Fruit fly (Drosophila melanogaster) whole organism, embryonic: ENCODE results near the gene CG13022.
A peak's percentile ranks its signal among the peaks of the same experiment; 100 is the strongest.

Experiments
- Awh ChIP-seq: fragments of 200-800 bp; sonication (Bioruptor generic); IDR thresholded peaks from 2 replicates; pipeline ENCODE4, ENCODE4 v1.3.6; 2022; ENCODE audit warnings: missing biosample characterization, missing genetic modification characterization
- CG12155 ChIP-seq: fragments of 200-800 bp; sonication (Bioruptor generic); optimal IDR thresholded peaks from 3 replicates; lab custom pipeline; 2016; ENCODE audit warnings: missing biosample characterization, missing genetic modification characterization
- CG12391 ChIP-seq: fragments of 200-800 bp; sonication (Bioruptor generic); optimal IDR thresholded peaks from 3 replicates; lab custom pipeline; 2018; ENCODE audit warnings: missing biosample characterization, mild to moderate bottlenecking, missing genetic modification characterization, moderate library complexity
- CG14014 ChIP-seq: fragments of 200-800 bp; sonication (Bioruptor generic); IDR thresholded peaks from 2 replicates; pipeline ENCODE4 v1.3.6; 2022; ENCODE audit warnings: missing biosample characterization, missing genetic modification characterization
- CG15514 ChIP-seq: fragments of 200-800 bp; sonication (Bioruptor generic); optimal IDR thresholded peaks from 3 replicates; lab custom pipeline; 2017; ENCODE audit warnings: missing biosample characterization, missing genetic modification characterization, mild to moderate bottlenecking, moderate library complexity, missing genetic modification reagents
- CG1647 ChIP-seq: fragments of 200-800 bp; sonication (Bioruptor generic); optimal IDR thresholded peaks from 3 replicates; lab custom pipeline; 2016; ENCODE audit warnings: missing biosample characterization, missing genetic modification characterization
- CG17568 ChIP-seq: fragments of 200-800 bp; sonication (Bioruptor generic); optimal IDR thresholded peaks from 2 replicates; lab custom pipeline; 2018; ENCODE audit warnings: missing biosample characterization, mild to moderate bottlenecking, missing genetic modification characterization, moderate library complexity
- CG2199 ChIP-seq: fragments of 200-800 bp; sonication (Bioruptor generic); IDR thresholded peaks from 3 replicates; pipeline ENCODE4 v1.3.6; 2022; ENCODE audit warnings: missing biosample characterization, missing genetic modification characterization
- CG2202 ChIP-seq: fragments of 200-800 bp; sonication (Bioruptor generic); optimal IDR thresholded peaks from 2 replicates; lab custom pipeline; 2018; ENCODE audit warnings: missing biosample characterization, mild to moderate bottlenecking, missing genetic modification characterization
- CG2889 ChIP-seq: fragments of 200-800 bp; sonication (Bioruptor generic); IDR thresholded peaks from 3 replicates; pipeline ENCODE4 v1.3.6; 2022; ENCODE audit warnings: missing biosample characterization, missing genetic modification characterization
- CG31441 ChIP-seq: fragments of 200-800 bp; sonication (Bioruptor generic); IDR thresholded peaks from 2 replicates; pipeline ENCODE4 v1.3.6; 2022; ENCODE audit warnings: missing biosample characterization, missing genetic modification characterization
- CG3281 ChIP-seq: fragments of 200-800 bp; sonication (Bioruptor generic); optimal IDR thresholded peaks from 3 replicates; lab custom pipeline; 2017; ENCODE audit warnings: missing biosample characterization, mild to moderate bottlenecking, missing genetic modification characterization
- CG7963 ChIP-seq: fragments of 200-800 bp; sonication (Bioruptor generic); IDR thresholded peaks from 3 replicates; pipeline ENCODE4 v1.3.6; 2022; ENCODE audit warnings: missing biosample characterization, missing genetic modification characterization; ENCODE audit not compliant: partially characterized antibody
- CG8478 ChIP-seq: fragments of >200 bp; optimal IDR thresholded peaks from 2 replicates; lab custom pipeline; 2018
- CoRest ChIP-seq: fragments of 200-800 bp; sonication (Bioruptor generic); optimal IDR thresholded peaks from 3 replicates; lab custom pipeline; 2018; ENCODE audit warnings: missing biosample characterization, mild to moderate bottlenecking, missing genetic modification characterization, moderate library complexity
- Ets65A ChIP-seq: fragments of 200-800 bp; sonication (Bioruptor generic); peaks from one replicate; lab custom pipeline; 2016; ENCODE audit warnings: missing biosample characterization, missing genetic modification characterization
- Fer2 ChIP-seq: fragments of 200-800 bp; sonication (Bioruptor generic); optimal IDR thresholded peaks from 2 replicates; lab custom pipeline; 2018; ENCODE audit warnings: missing biosample characterization, mild to moderate bottlenecking, missing genetic modification characterization, moderate library complexity
- Gug ChIP-seq: fragments of 200-800 bp; sonication (Bioruptor generic); IDR thresholded peaks from 4 replicates; pipeline ENCODE4 v1.3.6; 2022; ENCODE audit warnings: missing biosample characterization, missing genetic modification characterization
- HLHmδ ChIP-seq: fragments of 200-800 bp; sonication (Bioruptor generic); optimal IDR thresholded peaks from 2 replicates; lab custom pipeline; 2018; ENCODE audit warnings: missing biosample characterization, mild to moderate bottlenecking, missing genetic modification characterization, moderate library complexity
- Lhr ChIP-seq: fragments of 200-800 bp; sonication (Bioruptor generic); optimal IDR thresholded peaks from 3 replicates; lab custom pipeline; 2017; ENCODE audit warnings: mild to moderate bottlenecking, missing biosample characterization, missing genetic modification reagents, missing genetic modification characterization
- MTF-1 ChIP-seq: fragments of 200-800 bp; sonication (Bioruptor generic); optimal IDR thresholded peaks from 2 replicates; lab custom pipeline; 2018; ENCODE audit warnings: missing biosample characterization, mild to moderate bottlenecking, missing genetic modification characterization, borderline replicate concordance
- NFAT ChIP-seq: fragments of 200-800 bp; sonication (Bioruptor generic); IDR thresholded peaks from 2 replicates; pipeline ENCODE4 v1.3.6; 2022; ENCODE audit warnings: missing biosample characterization, missing genetic modification characterization
- Neu2 ChIP-seq: fragments of 200-800 bp; sonication (Bioruptor generic); optimal IDR thresholded peaks from 3 replicates; lab custom pipeline; 2016; ENCODE audit warnings: missing biosample characterization, missing genetic modification characterization, borderline replicate concordance
- Poxn ChIP-seq: fragments of 200-800 bp; sonication (Bioruptor generic); IDR thresholded peaks from 2 replicates; pipeline ENCODE4 v1.3.6; 2022; ENCODE audit warnings: missing biosample characterization, missing genetic modification characterization
- Sox100B ChIP-seq: fragments of 200-800 bp; sonication (Bioruptor generic); optimal IDR thresholded peaks from 3 replicates; lab custom pipeline; 2018; ENCODE audit warnings: missing biosample characterization, mild to moderate bottlenecking, missing genetic modification characterization
- Xbp1 ChIP-seq: fragments of 200-800 bp; sonication (Bioruptor generic); optimal IDR thresholded peaks from 3 replicates; lab custom pipeline; 2016; ENCODE audit warnings: missing biosample characterization, mild to moderate bottlenecking, missing genetic modification characterization
- ac ChIP-seq: fragments of 200-800 bp; sonication (Bioruptor generic); optimal IDR thresholded peaks from 3 replicates; lab custom pipeline; 2017; ENCODE audit warnings: missing biosample characterization, mild to moderate bottlenecking, missing genetic modification characterization
- bbx ChIP-seq: fragments of 200-800 bp; sonication (Bioruptor generic); IDR thresholded peaks from 2 replicates; pipeline ENCODE4 v1.3.6; 2022; ENCODE audit warnings: missing biosample characterization, missing genetic modification characterization; ENCODE audit not compliant: partially characterized antibody
- cg ChIP-seq: fragments of 200-800 bp; sonication (Bioruptor generic); optimal IDR thresholded peaks from 3 replicates; lab custom pipeline; 2019; ENCODE audit warnings: missing biosample characterization, mild to moderate bottlenecking, missing genetic modification characterization, moderate library complexity
- chinmo ChIP-seq: fragments of 200-800 bp; sonication (Bioruptor generic); IDR thresholded peaks from 4 replicates; pipeline ENCODE4 v1.3.6; 2022; ENCODE audit warnings: missing biosample characterization, missing genetic modification characterization; ENCODE audit not compliant: partially characterized antibody
- lmd ChIP-seq: fragments of 200-800 bp; sonication (Bioruptor generic); IDR thresholded peaks from 2 replicates; pipeline ENCODE4 v1.3.6; 2022; ENCODE audit warnings: missing biosample characterization, missing genetic modification characterization
- lola ChIP-seq, 3 experiments: fragments of >200 bp in 2 of 3; fragments of 200-800 bp in 1 of 3; sonication (Bioruptor generic) in 1 of 3; optimal IDR thresholded peaks; 2 replicates each; lab custom pipeline; 2017 to 2019; ENCODE audit warnings: missing biosample characterization in 3 of 3, missing genetic modification characterization in 3 of 3, mild to moderate bottlenecking in 1 of 3, moderate library complexity in 1 of 3
- nom ChIP-seq: fragments of 200-800 bp; sonication (Bioruptor generic); optimal IDR thresholded peaks from 2 replicates; lab custom pipeline; 2017; ENCODE audit warnings: missing biosample characterization, missing genetic modification characterization, mild to moderate bottlenecking, moderate library complexity, missing genetic modification reagents
- pita ChIP-seq: fragments of 200-800 bp; sonication (Bioruptor generic); optimal IDR thresholded peaks from 2 replicates; lab custom pipeline; 2017; ENCODE audit warnings: missing biosample characterization, mild to moderate bottlenecking, missing genetic modification characterization
- sima ChIP-seq: fragments of 200-800 bp; sonication (Bioruptor generic); optimal IDR thresholded peaks from 2 replicates; lab custom pipeline; 2016; ENCODE audit warnings: missing biosample characterization, missing genetic modification characterization
- sisA ChIP-seq: fragments of 200-800 bp; sonication (Bioruptor generic); IDR thresholded peaks from 2 replicates; pipeline ENCODE4 v1.3.6; 2022; ENCODE audit warnings: missing biosample characterization, missing genetic modification characterization
- stc ChIP-seq: fragments of 200-800 bp; sonication (Bioruptor generic); IDR thresholded peaks from 2 replicates; pipeline ENCODE4 v1.3.6; 2022; ENCODE audit warnings: missing biosample characterization, missing genetic modification characterization
- stwl ChIP-seq: fragments of 200-800 bp; sonication (Bioruptor generic); optimal IDR thresholded peaks from 3 replicates; lab custom pipeline; 2018; ENCODE audit warnings: missing biosample characterization, mild to moderate bottlenecking, missing genetic modification characterization, moderate library complexity
- tin ChIP-seq: fragments of 200-800 bp; sonication (Bioruptor generic); optimal IDR thresholded peaks from 3 replicates; lab custom pipeline; 2016; ENCODE audit warnings: missing biosample characterization, missing genetic modification characterization
- twi ChIP-seq: fragments of 200-800 bp; optimal IDR thresholded peaks from 2 replicates; lab custom pipeline; 2019; ENCODE audit warnings: missing biosample characterization, mild to moderate bottlenecking, missing genetic modification characterization, moderate library complexity
- vvl ChIP-seq: fragments of 200-800 bp; sonication (Bioruptor generic); IDR thresholded peaks from 2 replicates; pipeline ENCODE4 v1.3.6; 2022; ENCODE audit warnings: missing biosample characterization, missing genetic modification characterization
- wek ChIP-seq: fragments of 200-800 bp; sonication (Bioruptor generic); optimal IDR thresholded peaks from 3 replicates; lab custom pipeline; 2018; ENCODE audit warnings: missing biosample characterization, mild to moderate bottlenecking, missing genetic modification characterization, moderate library complexity
- wor ChIP-seq: fragments of 200-800 bp; sonication (Bioruptor generic); IDR thresholded peaks from 2 replicates; pipeline ENCODE4 v1.3.6; 2022; ENCODE audit warnings: missing biosample characterization, missing genetic modification characterization
- z ChIP-seq: fragments of 200-800 bp; sonication (Bioruptor generic); IDR thresholded peaks from 3 replicates; pipeline ENCODE4 v1.3.6; 2022; ENCODE audit warnings: missing biosample characterization, missing genetic modification characterization

The CG13022 gene

DNA sequence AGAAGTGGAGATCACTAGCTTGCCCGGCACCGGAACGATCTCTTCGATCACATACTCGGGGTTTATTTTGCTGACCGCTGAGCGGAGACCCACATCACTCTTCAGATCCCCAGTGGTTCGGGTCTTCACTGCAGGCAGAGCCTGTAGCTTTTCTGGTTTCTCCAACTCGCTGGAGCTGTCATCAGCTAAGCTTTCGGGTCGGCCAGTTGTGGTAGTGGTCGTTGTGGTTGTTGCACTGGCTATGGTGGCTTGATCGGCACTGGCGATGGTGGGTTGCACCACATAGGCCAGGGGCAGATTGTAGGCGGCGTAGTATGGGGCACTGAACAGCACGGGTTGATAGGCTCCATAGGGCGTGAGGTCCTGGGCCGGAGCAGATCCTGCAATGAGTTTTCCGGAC, 8.2 kb downstream of the CG13022 start (continued):
- TF ChIP-seq NFAT (peak; percentile 35; the same call in 1 of the 2 replicates), CG2199 (GFP tag; lab: Robert Waterston, UW) (0 out of 3 replicates have a peak, but pooled peaks have one; percentile 13), CG2202 (tag; lab: Kevin White, UChicago) (no peak), CG8478 (lab: Kevin White, UChicago) (peak; percentile 77), cg (peak; percentile 8), CG3281 (GFP tag; lab: Kevin White, UChicago) (no peak), ac (GFP tag; lab: Kevin White, UChicago) (no peak), Gug (no peak), stwl (tag; lab: Kevin White, UChicago) (peak; percentile 6), Lhr (GFP tag; lab: Kevin White, UChicago) (peak; percentile 52), Ets65A (GFP tag; lab: Kevin White, UChicago) (peak; percentile 93), Xbp1 (GFP tag; lab: Kevin White, UChicago) (no peak)

DNA sequence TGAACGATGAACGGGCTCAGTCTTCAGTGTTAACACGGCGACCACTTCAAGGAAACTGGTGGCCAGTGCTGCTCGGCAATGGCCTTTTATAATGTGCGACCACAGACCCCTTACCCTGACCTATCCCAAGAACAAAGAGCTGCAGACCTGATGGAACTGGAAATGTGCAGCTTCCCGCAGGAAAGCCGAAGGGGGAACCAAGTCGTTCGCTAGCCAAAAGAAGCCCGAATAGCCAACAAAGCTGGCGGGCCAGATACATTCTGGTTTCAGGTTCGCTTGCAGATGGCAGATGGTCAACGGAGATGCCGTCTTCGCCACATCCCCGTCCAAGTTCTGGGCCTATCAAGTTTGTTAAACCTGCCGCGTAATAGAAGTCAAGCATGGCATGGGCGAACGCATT, 11.4 kb downstream of the CG13022 start, which contains the start of gene CG13023:
TSS of gene CG13023 (minus strand) at position 60 of the 400 bp plus-strand sequence.
- TF ChIP-seq nom (GFP tag; lab: Kevin White, UChicago) (peak; percentile 62), CG7963 (GFP tag; lab: Robert Waterston, UW) (no peak)

DNA sequence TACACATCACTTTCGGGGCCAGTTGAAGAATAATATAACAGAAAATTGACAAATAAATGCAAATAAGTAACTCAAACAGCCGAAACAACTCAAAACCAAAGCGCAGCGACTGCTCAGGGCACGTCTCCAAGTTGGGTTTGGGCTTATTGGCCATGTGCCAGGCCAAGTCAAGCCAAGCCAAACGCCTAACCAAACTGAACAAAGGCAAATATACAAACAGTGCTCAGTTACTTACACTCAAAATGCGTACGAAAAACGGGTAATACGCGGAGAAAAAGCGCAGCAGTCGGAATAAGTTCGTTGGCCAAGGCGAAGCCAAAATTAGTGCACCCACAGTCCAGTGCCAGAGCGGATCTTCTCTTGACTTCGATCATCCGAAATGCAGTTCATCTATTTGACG, 15.8 kb downstream of the CG13022 start, which contains the start of gene CG13028:
TSS of gene CG13028 (plus strand) at position 301 of the 400 bp plus-strand sequence.
- TF ChIP-seq z (GFP tag; lab: Robert Waterston, UW) (peak; percentile 88), stc (no peak), wek (GFP tag; lab: Kevin White, UChicago) (peak; percentile 12), pita (GFP tag; lab: Kevin White, UChicago) (no peak), vvl (GFP tag; lab: Robert Waterston, UW) (0 out of 2 replicates have a peak, but pooled peaks have one; percentile 22), HLHmδ (GFP tag; lab: Kevin White, UChicago) (no peak), CG1647 (no peak), chinmo (GFP tag; lab: Robert Waterston, UW) (0 out of 4 replicates have a peak, but pooled peaks have one; percentile 35), CG14014 (GFP tag; lab: Robert Waterston, UW) (no peak), Fer2 (no peak)
- TF ChIP-seq, all 482 proteins: peak for 4

DNA sequence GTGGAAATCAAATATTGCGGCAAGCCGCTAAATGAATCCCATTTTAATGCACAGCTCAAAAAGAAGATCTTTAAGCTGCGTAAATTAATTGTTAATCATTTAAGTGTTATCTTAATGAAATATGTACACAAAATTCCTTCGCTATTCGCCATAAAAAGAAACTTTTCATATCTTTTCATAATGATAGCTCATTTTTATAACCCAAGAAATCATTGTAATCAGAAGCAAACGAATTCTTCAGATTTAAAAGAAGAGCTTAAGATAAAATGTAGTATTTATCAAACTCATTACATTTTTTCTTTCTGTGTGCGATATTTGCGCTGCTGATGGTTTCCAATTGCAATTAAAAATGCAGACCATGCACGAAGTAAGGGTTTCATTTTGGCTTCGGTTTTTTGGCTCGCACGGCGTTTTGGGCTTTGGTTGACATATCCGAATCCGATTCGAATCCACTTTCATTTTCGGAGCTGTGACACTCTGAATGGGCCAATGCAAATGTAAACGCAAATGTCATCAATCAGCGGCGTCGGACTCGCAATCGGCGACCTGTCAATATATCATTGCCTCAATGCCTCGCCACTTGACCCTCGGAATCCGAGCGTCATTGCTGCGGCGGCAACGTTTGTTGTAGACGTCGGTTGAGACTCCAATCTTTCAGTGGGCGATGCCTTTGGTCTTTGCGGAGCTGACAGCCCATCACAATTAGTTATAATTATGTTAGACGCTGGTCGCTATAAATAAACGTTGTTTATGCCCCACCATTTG, 21.2 kb downstream of the CG13022 start:
- no peak for TF ChIP-seq sima
- TF ChIP-seq bbx (GFP tag; lab: Robert Waterston, UW), result no peak
- 0 out of 2 replicates have a peak, but pooled peaks have one; percentile 15 for TF ChIP-seq Awh
- TF ChIP-seq lmd (GFP tag; lab: Robert Waterston, UW), result no peak
- TF ChIP-seq CG12155 (GFP tag; lab: Kevin White, UChicago), result no peak
- 0 out of 2 replicates have a peak, but pooled peaks have one; percentile 31 for TF ChIP-seq wor (GFP tag; lab: Robert Waterston, UW)
- TF ChIP-seq CG31441, result 0 out of 2 replicates have a peak, but pooled peaks have one; percentile 24
- no peak for TF ChIP-seq CG2889 (GFP tag; lab: Robert Waterston, UW)
- TF ChIP-seq CG17568 (GFP tag; lab: Kevin White, UChicago), result no peak
- TF ChIP-seq Neu2 (GFP tag; lab: Kevin White, UChicago), result no peak
- TF ChIP-seq sisA (GFP tag; lab: Robert Waterston, UW), result peak; percentile 25; the same call in 1 of the 2 replicates
- no peak for TF ChIP-seq Poxn (GFP tag; lab: Robert Waterston, UW)
- TF ChIP-seq Sox100B (GFP tag; lab: Kevin White, UChicago), result peak; percentile 50
- TF ChIP-seq CoRest (tag; lab: Kevin White, UChicago), result peak; percentile 12
- TF ChIP-seq twi, result no peak
- TF ChIP-seq CG12391 (tag; lab: Kevin White, UChicago), result no peak
- TF ChIP-seq CG15514 (GFP tag; lab: Kevin White, UChicago), result no peak
- no peak for TF ChIP-seq lola (GFP tag; optimal IDR thresholded peaks at IDR 0.05; lab: Kevin White, UChicago)
- TF ChIP-seq tin, result no peak
- TF ChIP-seq MTF-1 (GFP tag; lab: Kevin White, UChicago), result no peak
